Fruit fly (Drosophila melanogaster) whole organism, pupa: ENCODE data around the gene CG42751.

Source experiments
- CG32121 ChIP-seq: fragments of 200-800 bp; sonication (Bioruptor generic); IDR thresholded peaks from 2 replicates; pipeline ENCODE4 v1.3.6; 2022; ENCODE audit warnings: missing biosample characterization, missing genetic modification characterization
- CG8159 ChIP-seq: fragments of 200-800 bp; sonication (Bioruptor generic); optimal IDR thresholded peaks from 3 replicates; lab custom pipeline; 2018; ENCODE audit warnings: missing biosample characterization, mild to moderate bottlenecking, missing genetic modification characterization, moderate library complexity
- D1 ChIP-seq: fragments of 200-800 bp; sonication (Bioruptor generic); optimal IDR thresholded peaks from 2 replicates; lab custom pipeline; 2018; ENCODE audit warnings: missing biosample characterization, mild to moderate bottlenecking, missing genetic modification characterization, moderate library complexity
- EcR ChIP-seq: fragments of 200-800 bp; sonication (Bioruptor generic); optimal IDR thresholded peaks from 3 replicates; lab custom pipeline; 2019; ENCODE audit warnings: missing biosample characterization, missing genetic modification characterization, mild to moderate bottlenecking, moderate library complexity, missing genetic modification reagents
- Ets98B ChIP-seq: fragments of 200-800 bp; sonication (Bioruptor generic); IDR thresholded peaks from 2 replicates; pipeline ENCODE4 v1.3.6; 2022; ENCODE audit warnings: missing biosample characterization, missing genetic modification characterization
- Snoo ChIP-seq: fragments of 200-800 bp; sonication (Bioruptor generic); optimal IDR thresholded peaks from 3 replicates; lab custom pipeline; 2017; ENCODE audit warnings: missing biosample characterization, mild to moderate bottlenecking, missing genetic modification characterization, inconsistent platforms
- fd96Ca ChIP-seq: fragments of 200-800 bp; sonication (Bioruptor generic); IDR thresholded peaks from 3 replicates; pipeline ENCODE4 v1.3.6; 2022; ENCODE audit warnings: missing biosample characterization, missing genetic modification characterization

- TF ChIP-seq EcR (GFP tag; lab: Kevin White, UChicago): no peak
- no peak for TF ChIP-seq fd96Ca (GFP tag; lab: Robert Waterston, UW)
- no peak for TF ChIP-seq CG32121 (GFP tag; lab: Robert Waterston, UW)
- no peak for TF ChIP-seq CG8159 (tag; lab: Kevin White, UChicago)
- TF ChIP-seq D1 (tag; lab: Kevin White, UChicago): no peak
- TF ChIP-seq Snoo: no peak
- TF ChIP-seq Ets98B (GFP tag; lab: Robert Waterston, UW): no peak
Observed at dm6 chr2L:11902483-11902882, 49.3 kb downstream of the CG42751 start.
